Worm (Caenorhabditis elegans): Measurements from ENCODE around the gene pigg-1.

Gene pigg-1

DNA sequence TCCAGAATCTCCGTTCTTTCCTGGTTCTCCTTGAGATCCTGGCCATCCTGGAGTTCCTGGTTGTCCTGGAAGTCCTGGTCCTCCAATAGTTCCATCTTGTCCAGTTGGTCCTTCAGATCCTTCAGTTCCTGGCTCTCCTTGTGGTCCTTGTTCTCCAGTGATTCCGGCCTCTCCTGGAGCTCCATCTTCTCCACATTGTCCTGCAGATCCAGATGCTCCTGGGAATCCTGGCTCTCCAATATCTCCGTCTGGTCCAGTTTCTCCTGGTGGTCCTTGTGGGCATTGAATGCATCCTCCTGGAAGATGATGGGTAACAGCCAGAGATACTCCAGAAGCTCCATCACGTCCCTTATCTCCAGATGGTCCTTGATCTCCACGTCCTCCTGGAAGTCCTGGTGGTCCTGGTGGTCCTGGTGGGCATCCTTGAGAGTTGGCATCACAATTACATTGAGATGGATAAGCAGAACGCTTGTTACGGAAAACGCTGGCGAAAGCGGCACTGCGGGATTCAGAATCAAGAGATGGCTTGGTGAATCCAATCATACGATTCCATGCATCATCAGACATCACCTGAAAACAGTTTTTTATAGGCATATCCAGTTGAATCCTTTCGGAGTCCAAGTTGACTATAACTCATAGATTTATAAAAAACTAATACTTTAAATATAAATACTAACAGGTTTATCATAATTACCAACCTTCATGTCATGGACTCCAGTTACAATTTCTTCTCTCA is 31.7 kb downstream of the pigg-1 start:
- TF ChIP-seq hmg-11 (tag; optimal IDR thresholded peaks at IDR 0.05), result no peak
- TF ChIP-seq ceh-82 (tag; optimal IDR thresholded peaks at IDR 0.05), result no peak
- no peak for TF ChIP-seq pha-4 (tag; optimal IDR thresholded peaks at IDR 0.05)
- no peak for TF ChIP-seq fkh-10 (GFP tag; optimal IDR thresholded peaks at IDR 0.05)
- no peak for TF ChIP-seq nhr-67 (tag; optimal IDR thresholded peaks at IDR 0.05)
- TF ChIP-seq nfya-1 (tag; optimal IDR thresholded peaks at IDR 0.05; ENCODE audit: insufficient read depth), result no peak
- no peak for TF ChIP-seq nhr-237 (tag; optimal IDR thresholded peaks at IDR 0.05)
- TF ChIP-seq ceh-9 (tag; optimal IDR thresholded peaks at IDR 0.05), result no peak
- TF ChIP-seq elt-2 (tag; optimal IDR thresholded peaks at IDR 0.05), result no peak
- no peak for TF ChIP-seq snpc-4 (tag; optimal IDR thresholded peaks at IDR 0.05)
- TF ChIP-seq nhr-25 (tag; optimal IDR thresholded peaks at IDR 0.05), result no peak
- no peak for TF ChIP-seq unc-62 (GFP tag; optimal IDR thresholded peaks at IDR 0.05)

ce11 chrII:8566806-8567266 is 33.2 kb downstream of the pigg-1 start, which contains the start of gene F54C9.3:
Gene F54C9.3 (minus strand): TSS chrII:8566856.
- TF ChIP-seq pqm-1 (tag; optimal IDR thresholded peaks at IDR 0.05) (peak; percentile 98), elt-2 (tag; optimal IDR thresholded peaks at IDR 0.05) (peak; percentile 95), fkh-2 (tag; optimal IDR thresholded peaks at IDR 0.05) (no peak), jun-1 (tag; optimal IDR thresholded peaks at IDR 0.05) (peak; percentile 55), pha-4 (tag; optimal IDR thresholded peaks at IDR 0.05) (peak; percentile 80)

ce11 chrII:8566039-8566438 is 34.0 kb downstream of the pigg-1 start, which contains the start of gene stc-1:
Gene stc-1 (minus strand): TSS chrII:8566139.
- TF ChIP-seq lin-15B (tag; optimal IDR thresholded peaks at IDR 0.05), result peak; percentile 51
- TF ChIP-seq ceh-28 (tag; optimal IDR thresholded peaks at IDR 0.05), result peak; percentile 1
- no peak for TF ChIP-seq eor-1 (tag; optimal IDR thresholded peaks at IDR 0.05)
- TF ChIP-seq nfya-1 (tag; optimal IDR thresholded peaks at IDR 0.05; ENCODE audit: insufficient read depth), result peak; percentile 55
- peak; percentile 45 for TF ChIP-seq pqm-1 (tag; optimal IDR thresholded peaks at IDR 0.05)
- no peak for TF ChIP-seq unc-39 (tag; optimal IDR thresholded peaks at IDR 0.05)
- TF ChIP-seq elt-2 (tag; optimal IDR thresholded peaks at IDR 0.05), result peak; percentile 25
- peak; percentile 52 for TF ChIP-seq pha-4 (tag; optimal IDR thresholded peaks at IDR 0.05)

- TF ChIP-seq lin-39 (tag; optimal IDR thresholded peaks at IDR 0.05) (no peak), lsy-12 (tag; optimal IDR thresholded peaks at IDR 0.05) (no peak), pha-4 (tag; optimal IDR thresholded peaks at IDR 0.05) (no peak), fkh-2 (tag; optimal IDR thresholded peaks at IDR 0.05) (no peak), ceh-9 (tag; optimal IDR thresholded peaks at IDR 0.05) (no peak), nhr-237 (tag; optimal IDR thresholded peaks at IDR 0.05) (no peak), unc-39 (tag; optimal IDR thresholded peaks at IDR 0.05) (no peak), nfya-1 (tag; optimal IDR thresholded peaks at IDR 0.05; ENCODE audit: insufficient read depth) (no peak), ztf-11 (tag; optimal IDR thresholded peaks at IDR 0.05) (no peak), nhr-25 (tag; optimal IDR thresholded peaks at IDR 0.05) (no peak)
Observed at ce11 chrII:8562002-8562401, 38.1 kb downstream of the pigg-1 start, which contains the start of gene F54C9.14. Gene F54C9.14 (plus strand): TSS chrII:8562302.

DNA sequence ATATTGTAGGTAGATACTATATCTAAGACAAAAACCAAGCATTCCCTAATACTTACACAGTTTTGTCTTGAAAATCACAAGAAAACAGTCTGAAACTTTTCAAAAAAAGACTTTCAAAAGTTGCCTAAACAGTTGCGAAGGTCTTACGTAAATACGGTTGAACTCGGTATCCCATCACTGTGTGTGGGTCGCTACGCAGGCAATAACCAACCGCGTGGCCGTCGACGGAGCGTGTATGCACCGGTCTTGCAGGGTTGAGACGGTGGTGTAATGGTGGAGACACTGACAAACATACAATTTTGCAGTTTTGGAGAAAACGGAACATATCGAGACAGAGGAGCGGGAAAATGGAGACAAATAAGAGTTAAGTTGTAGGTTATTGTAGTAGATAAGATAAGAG is 38.8 kb downstream of the pigg-1 start, which contains the start of gene iff-2:
Gene iff-2 (minus strand): TSS at position 141 of the 400 bp plus-strand sequence.
- TF ChIP-seq nhr-76 (tag; optimal IDR thresholded peaks at IDR 0.05), result peak; percentile 85
- TF ChIP-seq fos-1 (tag; optimal IDR thresholded peaks at IDR 0.05), result peak; percentile 96
- peak; percentile 92 for TF ChIP-seq mdl-1 (tag; optimal IDR thresholded peaks at IDR 0.05)
- TF ChIP-seq sea-2 (GFP tag; optimal IDR thresholded peaks at IDR 0.05), result no peak
- TF ChIP-seq ceh-28 (tag; optimal IDR thresholded peaks at IDR 0.05), result peak; percentile 94
- peak; percentile 88 for TF ChIP-seq ztf-4 (tag; optimal IDR thresholded peaks at IDR 0.05)
- peak; percentile 100 for TF ChIP-seq nhr-23 (tag; optimal IDR thresholded peaks at IDR 0.05)
- peak; percentile 77 for TF ChIP-seq zag-1 (tag; optimal IDR thresholded peaks at IDR 0.05)
- TF ChIP-seq fkh-2 (tag; optimal IDR thresholded peaks at IDR 0.05), result peak; percentile 67
- TF ChIP-seq ztf-11 (tag; optimal IDR thresholded peaks at IDR 0.05), result peak; percentile 22
- peak; percentile 94 for TF ChIP-seq tbx-2 (tag; optimal IDR thresholded peaks at IDR 0.05)
- TF ChIP-seq pqm-1 (tag; optimal IDR thresholded peaks at IDR 0.05), result peak; percentile 99
- TF ChIP-seq ceh-9 (tag; optimal IDR thresholded peaks at IDR 0.05), result no peak
- TF ChIP-seq egl-5 (tag; optimal IDR thresholded peaks at IDR 0.05), result peak; percentile 99
- TF ChIP-seq nhr-43 (tag; optimal IDR thresholded peaks at IDR 0.05; ENCODE audit: poor library complexity, severe bottlenecking), result peak; percentile 98
- peak; percentile 53 for TF ChIP-seq aly-2 (tag; optimal IDR thresholded peaks at IDR 0.05)
- peak; percentile 73 for TF ChIP-seq ceh-16 (tag; optimal IDR thresholded peaks at IDR 0.05)
- TF ChIP-seq unc-62 (GFP tag; optimal IDR thresholded peaks at IDR 0.05), result peak; percentile 96
- TF ChIP-seq snpc-4 (tag; optimal IDR thresholded peaks at IDR 0.05), result peak; percentile 95
- peak; percentile 99 for TF ChIP-seq nfya-1 (tag; optimal IDR thresholded peaks at IDR 0.05; ENCODE audit: insufficient read depth)
- TF ChIP-seq nhr-237 (tag; optimal IDR thresholded peaks at IDR 0.05), result no peak
- peak; percentile 97 for TF ChIP-seq egl-27 (tag; optimal IDR thresholded peaks at IDR 0.05)
- peak; percentile 99 for TF ChIP-seq fkh-10 (GFP tag; optimal IDR thresholded peaks at IDR 0.05)
- TF ChIP-seq pha-4 (tag; optimal IDR thresholded peaks at IDR 0.05), result peak; percentile 100
- no peak for TF ChIP-seq mml-1 (tag; optimal IDR thresholded peaks at IDR 0.05)
- peak; percentile 100 for TF ChIP-seq lin-15B (tag; optimal IDR thresholded peaks at IDR 0.05)
- TF ChIP-seq nhr-67 (tag; optimal IDR thresholded peaks at IDR 0.05), result peak; percentile 29
- TF ChIP-seq skn-1 (tag; optimal IDR thresholded peaks at IDR 0.05), result peak; percentile 96
- peak; percentile 60 to 99 (median 98) for TF ChIP-seq elt-3 (tag; optimal IDR thresholded peaks at IDR 0.05)
- TF ChIP-seq jun-1 (tag; optimal IDR thresholded peaks at IDR 0.05), result peak; percentile 99
- peak; percentile 100 for TF ChIP-seq lin-39 (tag; optimal IDR thresholded peaks at IDR 0.05)
- peak; percentile 99 for TF ChIP-seq nhr-11 (tag; optimal IDR thresholded peaks at IDR 0.05)

Data from whole organism, L3 larva.